Worm (Caenorhabditis elegans) whole organism, L3 larva: ENCODE data around the gene glr-7.
A peak's percentile ranks its signal among the peaks of the same experiment; 100 is the strongest.

Source experiments
- R02D3.7 ChIP-seq: fragments of 150-350 bp; optimal IDR thresholded peaks from 2 replicates; lab custom pipeline; 2014; ENCODE audit warnings: missing biosample characterization, missing genetic modification characterization
- ama-1 ChIP-seq: fragments of 150-350 bp; optimal IDR thresholded peaks from 2 replicates; lab custom pipeline; 2018
- ceh-16 ChIP-seq: sonication (generic microtip); optimal IDR thresholded peaks from 2 replicates; lab custom pipeline; 2017; ENCODE audit warnings: missing biosample characterization, missing genetic modification characterization
- ceh-28 ChIP-seq: fragments of 150-350 bp; optimal IDR thresholded peaks from 2 replicates; lab custom pipeline; 2014; ENCODE audit warnings: missing biosample characterization, missing genetic modification reagents, missing genetic modification characterization
- ceh-82 ChIP-seq: fragments of 150-350 bp; optimal IDR thresholded peaks from 2 replicates; lab custom pipeline; 2014; ENCODE audit warnings: missing biosample characterization, missing genetic modification characterization
- ceh-9 ChIP-seq: sonication (generic microtip); optimal IDR thresholded peaks from 2 replicates; lab custom pipeline; 2018; ENCODE audit warnings: missing biosample characterization, missing genetic modification characterization
- egl-5 ChIP-seq: fragments of 150-350 bp; optimal IDR thresholded peaks from 2 replicates; lab custom pipeline; 2017; ENCODE audit warnings: missing biosample characterization, missing genetic modification reagents, missing genetic modification characterization, inconsistent platforms
- elt-2 ChIP-seq: sonication (generic microtip); optimal IDR thresholded peaks from 2 replicates; lab custom pipeline; 2016; ENCODE audit warnings: missing genetic modification reagents, mild to moderate bottlenecking, missing genetic modification characterization, missing compliant biosample characterization
- eor-1 ChIP-seq, 2 experiments: fragments of 150-350 bp; optimal IDR thresholded peaks; 2 replicates each; lab custom pipeline; 2014 to 2018; ENCODE audit warnings: missing biosample characterization in 2 of 2, missing genetic modification characterization in 2 of 2
- fkh-10 ChIP-seq: sonication (generic microtip); optimal IDR thresholded peaks from 2 replicates; lab custom pipeline; 2017; ENCODE audit warnings: missing biosample characterization, missing genetic modification reagents, missing genetic modification characterization
- fkh-2 ChIP-seq: fragments of 150-350 bp; optimal IDR thresholded peaks from 2 replicates; lab custom pipeline; 2014; ENCODE audit warnings: missing biosample characterization, missing genetic modification reagents, missing genetic modification characterization
- jun-1 ChIP-seq: fragments of 150-350 bp; optimal IDR thresholded peaks from 2 replicates; lab custom pipeline; 2014; ENCODE audit warnings: missing biosample characterization, missing genetic modification reagents, missing genetic modification characterization
- lin-15B ChIP-seq: fragments of 150-350 bp; optimal IDR thresholded peaks from 2 replicates; lab custom pipeline; 2014; ENCODE audit warnings: missing biosample characterization, missing genetic modification characterization
- lin-39 ChIP-seq: fragments of 150-350 bp; optimal IDR thresholded peaks from 2 replicates; lab custom pipeline; 2018; ENCODE audit warnings: missing biosample characterization, missing genetic modification reagents, missing genetic modification characterization
- lsy-12 ChIP-seq: sonication (generic microtip); optimal IDR thresholded peaks from 2 replicates; lab custom pipeline; 2016; ENCODE audit warnings: mild to moderate bottlenecking, missing genetic modification characterization, missing compliant biosample characterization
- mml-1 ChIP-seq: fragments of 150-350 bp; sonication (generic microtip); optimal IDR thresholded peaks from 3 replicates; lab custom pipeline; 2014; ENCODE audit warnings: missing biosample characterization, missing genetic modification characterization
- nfya-1 ChIP-seq: sonication (generic microtip); optimal IDR thresholded peaks from 2 replicates; lab custom pipeline; 2017; ENCODE audit warnings: missing genetic modification characterization, mild to moderate bottlenecking, missing compliant biosample characterization, antibody characterized with exemption, moderate library complexity; ENCODE audit not compliant: insufficient read depth
- nhr-12 ChIP-seq: fragments of 150-350 bp; optimal IDR thresholded peaks from 2 replicates; lab custom pipeline; 2014; ENCODE audit warnings: missing biosample characterization, missing genetic modification characterization
- nhr-23 ChIP-seq: fragments of 150-350 bp; optimal IDR thresholded peaks from 2 replicates; lab custom pipeline; 2014; ENCODE audit warnings: missing biosample characterization, missing genetic modification reagents, missing genetic modification characterization
- nhr-237 ChIP-seq: fragments of 150-350 bp; optimal IDR thresholded peaks from 2 replicates; lab custom pipeline; 2014; ENCODE audit warnings: missing biosample characterization, missing genetic modification characterization
- nhr-25 ChIP-seq: sonication (generic microtip); optimal IDR thresholded peaks from 2 replicates; lab custom pipeline; 2017; ENCODE audit warnings: missing biosample characterization, missing genetic modification characterization
- nhr-43 ChIP-seq: sonication (generic microtip); optimal IDR thresholded peaks from 2 replicates; lab custom pipeline; 2016; ENCODE audit warnings: mild to moderate bottlenecking, missing genetic modification characterization, missing compliant biosample characterization; ENCODE audit not compliant: poor library complexity, severe bottlenecking
- nhr-67 ChIP-seq: fragments of 150-350 bp; optimal IDR thresholded peaks from 2 replicates; lab custom pipeline; 2014; ENCODE audit warnings: missing biosample characterization, missing genetic modification characterization
- nhr-76 ChIP-seq: fragments of 150-350 bp; sonication (generic microtip); optimal IDR thresholded peaks from 5 replicates; lab custom pipeline; 2014; ENCODE audit warnings: missing biosample characterization, missing genetic modification characterization
- nhr-77 ChIP-seq: fragments of 150-350 bp; optimal IDR thresholded peaks from 2 replicates; lab custom pipeline; 2014; ENCODE audit warnings: missing biosample characterization, missing genetic modification characterization
- pha-4 ChIP-seq: fragments of 150-350 bp; optimal IDR thresholded peaks from 2 replicates; lab custom pipeline; 2014; ENCODE audit warnings: missing biosample characterization, missing genetic modification reagents, missing genetic modification characterization
- pqm-1 ChIP-seq: fragments of 150-350 bp; optimal IDR thresholded peaks from 2 replicates; lab custom pipeline; 2017; ENCODE audit warnings: missing biosample characterization, missing genetic modification characterization, inconsistent platforms
- skn-1 ChIP-seq: fragments of 150-350 bp; optimal IDR thresholded peaks from 2 replicates; lab custom pipeline; 2014; ENCODE audit warnings: missing biosample characterization, missing genetic modification characterization
- snpc-4 ChIP-seq: fragments of 150-350 bp; optimal IDR thresholded peaks from 2 replicates; lab custom pipeline; 2014; ENCODE audit warnings: missing biosample characterization, missing genetic modification characterization
- tbx-2 ChIP-seq: sonication (generic microtip); optimal IDR thresholded peaks from 2 replicates; lab custom pipeline; 2016; ENCODE audit warnings: mild to moderate bottlenecking, missing genetic modification characterization, missing compliant biosample characterization
- unc-62 ChIP-seq: fragments of 150-350 bp; sonication (generic microtip); optimal IDR thresholded peaks from 4 replicates; lab custom pipeline; 2014; ENCODE audit warnings: missing biosample characterization, missing genetic modification reagents, missing genetic modification characterization
- zag-1 ChIP-seq: fragments of 150-350 bp; optimal IDR thresholded peaks from 2 replicates; lab custom pipeline; 2014; ENCODE audit warnings: missing biosample characterization, missing genetic modification characterization
- ztf-11 ChIP-seq: fragments of 150-350 bp; optimal IDR thresholded peaks from 2 replicates; lab custom pipeline; 2014; ENCODE audit warnings: missing biosample characterization, missing genetic modification characterization
- ztf-4 ChIP-seq: fragments of 150-350 bp; optimal IDR thresholded peaks from 2 replicates; lab custom pipeline; 2014; ENCODE audit warnings: missing biosample characterization, missing genetic modification characterization

The glr-7 gene

DNA sequence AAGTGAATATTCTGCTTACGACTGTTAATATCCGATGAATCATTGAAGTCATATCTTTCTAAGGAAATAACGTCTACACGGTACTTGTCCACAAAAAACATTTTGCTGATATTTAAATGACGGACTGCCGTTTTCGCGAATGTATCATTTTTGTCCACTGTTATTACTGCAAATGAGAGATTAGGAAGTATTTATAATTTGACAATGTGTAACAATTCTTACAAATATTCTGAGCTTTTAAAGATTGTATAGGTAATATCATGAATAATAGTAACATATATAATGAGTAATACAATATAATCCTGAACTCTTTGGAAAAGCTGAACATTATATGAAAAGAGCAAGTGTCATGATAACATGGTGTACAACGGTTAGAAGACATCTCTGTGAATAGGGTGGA is at the start of gene glr-7:
Gene glr-7, minus strand, starts transcription at position 101 of the 400 bp plus-strand sequence.
- TF ChIP-seq tbx-2 (tag; lab: Kevin White, UChicago) (no peak), R02D3.7 (no peak), pha-4 (tag; lab: Kevin White, UChicago) (no peak), ceh-16 (tag; lab: Kevin White, UChicago) (no peak), lin-39 (tag; lab: Kevin White, UChicago) (no peak), zag-1 (tag; lab: Kevin White, UChicago) (no peak)
- TF ChIP-seq, all 47 proteins: peak for 0

DNA sequence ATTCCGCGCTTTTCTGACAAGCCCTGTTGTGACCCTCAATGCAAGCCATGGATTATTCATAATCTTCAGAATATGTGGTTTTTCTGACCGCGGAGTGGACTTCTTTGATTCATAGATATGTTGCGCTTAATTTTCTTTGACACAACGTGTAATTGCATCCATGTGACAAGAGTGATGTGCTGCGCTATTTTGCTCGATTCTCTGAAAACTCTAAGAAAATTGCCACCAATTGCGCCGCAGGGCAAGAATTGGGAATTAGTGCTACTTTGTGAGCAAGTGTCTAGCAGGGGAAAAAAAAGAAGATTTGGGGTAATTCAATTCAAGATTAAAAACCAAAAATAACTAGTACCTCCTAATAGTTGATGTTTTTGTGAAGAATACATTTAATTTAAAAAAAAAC is 44.4 kb upstream of the glr-7 start:
- TF ChIP-seq lin-39 (tag; lab: Kevin White, UChicago) (no peak), elt-2 (tag; lab: Kevin White, UChicago) (no peak), lsy-12 (tag; lab: Kevin White, UChicago) (no peak), unc-62 (GFP tag; lab: Kevin White, UChicago) (no peak), eor-1 (tag; optimal IDR thresholded peaks at IDR 0.05; lab: Kevin White, UChicago) (no peak), ceh-9 (tag; lab: Kevin White, UChicago) (no peak), nfya-1 (tag; lab: Kevin White, UChicago) (no peak), nhr-76 (tag; lab: Kevin White, UChicago) (no peak), nhr-237 (no peak), tbx-2 (tag; lab: Kevin White, UChicago) (no peak), ztf-4 (tag; lab: Kevin White, UChicago) (no peak), egl-5 (no peak), nhr-25 (tag; lab: Kevin White, UChicago) (no peak), nhr-23 (tag; lab: Kevin White, UChicago) (no peak), R02D3.7 (no peak), mml-1 (no peak), nhr-12 (no peak), snpc-4 (tag; lab: Kevin White, UChicago) (no peak), ztf-11 (tag; lab: Kevin White, UChicago) (no peak), nhr-43 (no peak)

ce11 chrX:2461742-2462141 is 42.1 kb upstream of the glr-7 start:
- TF ChIP-seq lin-15B (no peak), pqm-1 (tag; lab: Kevin White, UChicago) (no peak), zag-1 (tag; lab: Kevin White, UChicago) (no peak), ama-1 (lab: Kevin White, UChicago) (no peak), fkh-10 (no peak), ceh-82 (tag; lab: Kevin White, UChicago) (no peak), nhr-77 (tag; lab: Kevin White, UChicago) (no peak), ceh-28 (tag; lab: Kevin White, UChicago) (no peak), pha-4 (tag; lab: Kevin White, UChicago) (no peak), ceh-9 (tag; lab: Kevin White, UChicago) (no peak), mml-1 (no peak)

- TF ChIP-seq fkh-2 (tag; lab: Kevin White, UChicago) (no peak), pha-4 (tag; lab: Kevin White, UChicago) (peak; percentile 23)
Measured at ce11 chrX:2459793-2460192, 40.1 kb upstream of the glr-7 start, which contains the start of gene fox-1. Gene fox-1 (minus strand): TSS chrX:2459893.

DNA sequence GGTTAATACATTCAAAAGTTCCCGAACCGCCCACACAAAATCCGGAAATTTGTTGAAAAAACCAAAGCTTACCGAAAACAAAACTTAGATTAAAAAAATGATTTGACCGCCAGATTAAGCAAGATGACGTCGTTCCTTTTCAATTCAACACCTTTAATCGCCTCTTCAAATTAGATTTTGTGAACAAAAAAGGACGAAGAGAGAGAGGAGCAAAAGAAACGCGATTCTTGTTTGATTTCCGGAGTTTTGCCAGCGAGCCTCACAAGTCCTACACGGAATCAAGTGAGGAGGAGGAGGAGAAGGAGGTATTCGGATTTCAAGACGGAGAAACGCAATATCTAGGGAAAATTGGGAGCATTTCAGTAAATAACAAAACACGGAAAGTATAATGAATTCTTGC is 37.8 kb upstream of the glr-7 start:
- TF ChIP-seq fkh-10 (peak; percentile 76), nhr-76 (tag; lab: Kevin White, UChicago) (no peak)
- TF ChIP-seq, all 47 proteins: peak for 1

ce11 chrX:2456141-2456540 is 36.5 kb upstream of the glr-7 start:
- TF ChIP-seq fkh-2 (tag; lab: Kevin White, UChicago): no peak
- peak; percentile 71 for TF ChIP-seq fkh-10

DNA sequence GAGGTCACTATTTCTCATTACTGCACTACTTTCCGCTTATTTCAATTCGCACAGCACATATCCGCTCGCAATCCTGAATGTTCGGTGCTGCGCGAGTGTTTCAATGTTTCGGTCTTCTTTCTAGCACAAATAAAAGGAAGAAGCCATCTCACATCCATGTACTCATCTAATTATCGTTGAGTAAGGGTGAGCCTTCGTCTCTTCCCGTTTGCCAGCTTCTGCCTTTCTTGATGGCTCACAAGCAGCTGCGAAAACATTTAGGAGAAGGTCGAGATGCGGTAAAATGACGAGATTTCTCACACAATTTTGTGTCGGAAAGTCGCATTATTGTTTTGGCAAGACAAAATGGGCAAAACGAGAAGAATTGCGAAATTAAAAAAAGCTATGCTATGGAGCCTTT is 35.2 kb upstream of the glr-7 start:
- TF ChIP-seq ztf-4 (tag; lab: Kevin White, UChicago) (no peak), snpc-4 (tag; lab: Kevin White, UChicago) (no peak), nhr-77 (tag; lab: Kevin White, UChicago) (no peak), egl-5 (no peak), ceh-9 (tag; lab: Kevin White, UChicago) (no peak), ceh-16 (tag; lab: Kevin White, UChicago) (no peak), fkh-2 (tag; lab: Kevin White, UChicago) (no peak), nfya-1 (tag; lab: Kevin White, UChicago) (no peak), jun-1 (no peak), nhr-67 (tag; lab: Kevin White, UChicago) (no peak), skn-1 (tag; lab: Kevin White, UChicago) (no peak), nhr-25 (tag; lab: Kevin White, UChicago) (no peak), lin-15B (no peak)
